Fruit fly (Drosophila melanogaster) whole organism, embryonic: Measurements from ENCODE around the gene glu.

ENCODE experiments used
- Abd-B ChIP-seq: fragments of 200-800 bp; sonication (Bioruptor generic); optimal IDR thresholded peaks from 2 replicates; lab custom pipeline; 2018; ENCODE audit warnings: missing biosample characterization, mild to moderate bottlenecking, missing genetic modification characterization, moderate library complexity
- Adf1 ChIP-seq: fragments of 200-800 bp; sonication (Bioruptor generic); IDR thresholded peaks from 2 replicates; pipeline ENCODE4 v1.3.6; 2022; ENCODE audit warnings: missing biosample characterization, missing genetic modification characterization
- CG10462 ChIP-seq: fragments of 200-800 bp; sonication (Bioruptor generic); optimal IDR thresholded peaks from 2 replicates; lab custom pipeline; 2016; ENCODE audit warnings: missing biosample characterization, missing genetic modification characterization
- CG10959 ChIP-seq: fragments of 200-800 bp; sonication (Bioruptor generic); IDR thresholded peaks from 2 replicates; pipeline ENCODE4 v1.3.6; 2022; ENCODE audit warnings: missing biosample characterization, missing genetic modification characterization
- CG11723 ChIP-seq: fragments of 200-800 bp; sonication (Bioruptor generic); optimal IDR thresholded peaks from 2 replicates; lab custom pipeline; 2017; ENCODE audit warnings: missing biosample characterization, mild to moderate bottlenecking, missing genetic modification characterization
- CG12236 ChIP-seq: fragments of 200-800 bp; sonication (Bioruptor generic); optimal IDR thresholded peaks from 2 replicates; lab custom pipeline; 2016; ENCODE audit warnings: missing biosample characterization, missing genetic modification characterization
- CG12659 ChIP-seq: fragments of 200-800 bp; sonication (Bioruptor generic); optimal IDR thresholded peaks from 3 replicates; lab custom pipeline; 2017; ENCODE audit warnings: mild to moderate bottlenecking, missing biosample characterization, missing genetic modification reagents, missing genetic modification characterization
- CG12942 ChIP-seq: fragments of 200-800 bp; sonication (Bioruptor generic); optimal IDR thresholded peaks from 3 replicates; lab custom pipeline; 2016; ENCODE audit warnings: missing biosample characterization, missing genetic modification characterization
- CG15269 ChIP-seq: fragments of 200-800 bp; sonication (Bioruptor generic); optimal IDR thresholded peaks from 2 replicates; lab custom pipeline; 2018; ENCODE audit warnings: missing biosample characterization, mild to moderate bottlenecking, missing genetic modification characterization, moderate library complexity
- CG17359 ChIP-seq: fragments of 200-800 bp; sonication (Bioruptor generic); optimal IDR thresholded peaks from 3 replicates; lab custom pipeline; 2018; ENCODE audit warnings: missing biosample characterization, mild to moderate bottlenecking, missing genetic modification characterization, moderate library complexity
- CG17361 ChIP-seq: fragments of 200-800 bp; sonication (Bioruptor generic); IDR thresholded peaks from 3 replicates; pipeline ENCODE4 v1.3.6; 2022; ENCODE audit warnings: missing biosample characterization, missing genetic modification characterization
- CG18764 ChIP-seq: fragments of 200-800 bp; sonication (Bioruptor generic); optimal IDR thresholded peaks from 3 replicates; lab custom pipeline; 2016; ENCODE audit warnings: missing biosample characterization, missing genetic modification characterization
- CG2116 ChIP-seq: fragments of 200-800 bp; sonication (Bioruptor generic); optimal IDR thresholded peaks from 3 replicates; lab custom pipeline; 2018; ENCODE audit warnings: missing biosample characterization, mild to moderate bottlenecking, missing genetic modification characterization
- CG2120 ChIP-seq: fragments of 200-800 bp; sonication (Bioruptor generic); optimal IDR thresholded peaks from 3 replicates; lab custom pipeline; 2016; ENCODE audit warnings: missing biosample characterization, missing genetic modification characterization
- CG2875 ChIP-seq: fragments of 200-800 bp; sonication (Bioruptor generic); optimal IDR thresholded peaks from 2 replicates; lab custom pipeline; 2017; ENCODE audit warnings: missing biosample characterization, mild to moderate bottlenecking, missing genetic modification characterization, missing genetic modification reagents
- CG4730 ChIP-seq: fragments of 200-800 bp; sonication (Bioruptor generic); IDR thresholded peaks from 2 replicates; pipeline ENCODE4 v1.3.6; 2022; ENCODE audit warnings: missing biosample characterization, missing genetic modification characterization
- CG7839 ChIP-seq: fragments of 200-800 bp; sonication (Bioruptor generic); optimal IDR thresholded peaks from 3 replicates; lab custom pipeline; 2018; ENCODE audit warnings: missing biosample characterization, mild to moderate bottlenecking, missing genetic modification characterization, moderate library complexity
- CG8359 ChIP-seq: fragments of 200-800 bp; sonication (Bioruptor generic); optimal IDR thresholded peaks from 2 replicates; lab custom pipeline; 2017; ENCODE audit warnings: missing biosample characterization, mild to moderate bottlenecking, missing genetic modification characterization, borderline replicate concordance
- CG9609 ChIP-seq: fragments of 200-800 bp; sonication (Bioruptor generic); optimal IDR thresholded peaks from 3 replicates; lab custom pipeline; 2016; ENCODE audit warnings: missing biosample characterization, missing genetic modification characterization
- Deaf1 ChIP-seq: fragments of 200-800 bp; optimal IDR thresholded peaks from 3 replicates; lab custom pipeline; 2019; ENCODE audit warnings: missing biosample characterization, mild to moderate bottlenecking, missing genetic modification characterization, moderate library complexity
- Dfd ChIP-seq, 2 experiments: fragments of >200 bp; optimal IDR thresholded peaks; 2 replicates each; lab custom pipeline; 2017; ENCODE audit warnings: missing biosample characterization in 2 of 2, missing genetic modification characterization in 2 of 2
- Dip3 ChIP-seq: fragments of 200-800 bp; sonication (Bioruptor generic); optimal IDR thresholded peaks from 3 replicates; lab custom pipeline; 2016; ENCODE audit warnings: missing biosample characterization, missing genetic modification characterization
- ERR ChIP-seq: fragments of 200-800 bp; sonication (Bioruptor generic); optimal IDR thresholded peaks from 2 replicates; lab custom pipeline; 2016; ENCODE audit warnings: missing biosample characterization, missing genetic modification characterization
- MBD-R2 ChIP-seq: fragments of 200-800 bp; sonication (Bioruptor generic); IDR thresholded peaks from 2 replicates; pipeline ENCODE4 v1.3.6; 2022; ENCODE audit warnings: missing biosample characterization, missing genetic modification characterization
- Med ChIP-seq: fragments of 200-800 bp; sonication (Bioruptor generic); peaks from one replicate; lab custom pipeline; 2016; ENCODE audit warnings: missing biosample characterization, missing genetic modification characterization, mild to moderate bottlenecking, inconsistent platforms, moderate library complexity
- Mes4 ChIP-seq: fragments of 200-800 bp; sonication (Bioruptor generic); optimal IDR thresholded peaks from 2 replicates; lab custom pipeline; 2016; ENCODE audit warnings: missing biosample characterization, missing genetic modification characterization
- NC2α ChIP-seq: fragments of 200-800 bp; sonication (Bioruptor generic); optimal IDR thresholded peaks from 2 replicates; lab custom pipeline; 2016; ENCODE audit warnings: missing biosample characterization, missing genetic modification characterization
- Taf1 ChIP-seq: fragments of 200-800 bp; sonication (Bioruptor generic); IDR thresholded peaks from 2 replicates; pipeline ENCODE4 v1.3.6; 2022; ENCODE audit warnings: missing biosample characterization, missing genetic modification characterization
- amos ChIP-seq: fragments of 200-800 bp; sonication (Bioruptor generic); IDR thresholded peaks from 2 replicates; pipeline ENCODE4 v1.3.6; 2022; ENCODE audit warnings: missing biosample characterization, missing genetic modification characterization; ENCODE audit not compliant: partially characterized antibody
- ato ChIP-seq: fragments of 200-800 bp; sonication (Bioruptor generic); IDR thresholded peaks from 2 replicates; pipeline ENCODE4 v1.3.6; 2022; ENCODE audit warnings: missing biosample characterization, missing genetic modification characterization; ENCODE audit not compliant: partially characterized antibody
- az2 ChIP-seq: fragments of 200-800 bp; sonication (Bioruptor generic); optimal IDR thresholded peaks from 3 replicates; lab custom pipeline; 2016; ENCODE audit warnings: missing biosample characterization, missing genetic modification characterization
- dati ChIP-seq: fragments of 200-800 bp; sonication (Bioruptor generic); IDR thresholded peaks from 2 replicates; pipeline ENCODE4 v1.3.6; 2022; ENCODE audit warnings: missing biosample characterization, missing genetic modification characterization
- dimm ChIP-seq: fragments of 200-800 bp; sonication (Bioruptor generic); IDR thresholded peaks from 2 replicates; pipeline ENCODE4 v1.3.6; 2022; ENCODE audit warnings: missing biosample characterization, missing genetic modification characterization
- dm ChIP-seq: fragments of 200-800 bp; sonication (Bioruptor generic); optimal IDR thresholded peaks from 3 replicates; lab custom pipeline; 2016; ENCODE audit warnings: missing biosample characterization, missing genetic modification characterization
- fd64A ChIP-seq: fragments of 200-800 bp; sonication (Bioruptor generic); optimal IDR thresholded peaks from 3 replicates; lab custom pipeline; 2018; ENCODE audit warnings: missing biosample characterization, mild to moderate bottlenecking, missing genetic modification characterization
- gcm ChIP-seq: fragments of 200-800 bp; sonication (Bioruptor generic); optimal IDR thresholded peaks from 2 replicates; lab custom pipeline; 2019; ENCODE audit warnings: missing biosample characterization, mild to moderate bottlenecking, missing genetic modification characterization, moderate library complexity
- gsb ChIP-seq: fragments of 200-800 bp; sonication (Bioruptor generic); IDR thresholded peaks from 2 replicates; pipeline ENCODE4 v1.3.6; 2022; ENCODE audit warnings: missing biosample characterization, missing genetic modification characterization
- hb ChIP-seq: fragments of 200-800 bp; sonication (Bioruptor generic); IDR thresholded peaks from 3 replicates; pipeline ENCODE4 v1.3.6; 2022; ENCODE audit warnings: missing biosample characterization, missing genetic modification characterization; ENCODE audit not compliant: partially characterized antibody
- klu ChIP-seq: fragments of 200-800 bp; sonication (Bioruptor generic); IDR thresholded peaks from 2 replicates; pipeline ENCODE4 v1.3.6; 2022; ENCODE audit warnings: missing biosample characterization, missing genetic modification characterization
- lbe ChIP-seq: fragments of 200-800 bp; sonication (Bioruptor generic); optimal IDR thresholded peaks from 2 replicates; lab custom pipeline; 2016; ENCODE audit warnings: missing biosample characterization, mild to moderate bottlenecking, missing genetic modification characterization
- nom ChIP-seq: fragments of 200-800 bp; sonication (Bioruptor generic); optimal IDR thresholded peaks from 2 replicates; lab custom pipeline; 2017; ENCODE audit warnings: missing biosample characterization, missing genetic modification characterization, mild to moderate bottlenecking, moderate library complexity, missing genetic modification reagents
- pb ChIP-seq: fragments of 200-800 bp; sonication (Bioruptor generic); optimal IDR thresholded peaks from 3 replicates; lab custom pipeline; 2016; ENCODE audit warnings: missing biosample characterization, missing genetic modification characterization
- row ChIP-seq: fragments of 200-800 bp; sonication (Bioruptor generic); IDR thresholded peaks from 3 replicates; pipeline ENCODE4 v1.3.6; 2022; ENCODE audit warnings: missing biosample characterization, missing genetic modification characterization
- scrt ChIP-seq: fragments of 200-800 bp; sonication (Bioruptor generic); optimal IDR thresholded peaks from 2 replicates; lab custom pipeline; 2018; ENCODE audit warnings: missing biosample characterization, mild to moderate bottlenecking, missing genetic modification characterization, moderate library complexity
- sens ChIP-seq: fragments of 200-800 bp; sonication (Bioruptor generic); peaks from one replicate; lab custom pipeline; 2016; ENCODE audit warnings: missing biosample characterization, missing genetic modification characterization
- sima ChIP-seq: fragments of 200-800 bp; sonication (Bioruptor generic); optimal IDR thresholded peaks from 2 replicates; lab custom pipeline; 2016; ENCODE audit warnings: missing biosample characterization, missing genetic modification characterization
- sug ChIP-seq: fragments of 200-800 bp; optimal IDR thresholded peaks from 2 replicates; lab custom pipeline; 2019; ENCODE audit warnings: missing biosample characterization, mild to moderate bottlenecking, missing genetic modification characterization, moderate library complexity
- tna ChIP-seq: fragments of 200-800 bp; sonication (Bioruptor generic); IDR thresholded peaks from 2 replicates; pipeline ENCODE4 v1.3.6; 2022; ENCODE audit warnings: missing biosample characterization, missing genetic modification characterization; ENCODE audit not compliant: partially characterized antibody
- unc-4 ChIP-seq: fragments of 200-800 bp; sonication (Bioruptor generic); IDR thresholded peaks from 2 replicates; pipeline ENCODE4 v1.3.6; 2022; ENCODE audit warnings: missing biosample characterization, missing genetic modification characterization; ENCODE audit not compliant: partially characterized antibody
- wor ChIP-seq: fragments of 200-800 bp; sonication (Bioruptor generic); IDR thresholded peaks from 2 replicates; pipeline ENCODE4 v1.3.6; 2022; ENCODE audit warnings: missing biosample characterization, missing genetic modification characterization
- z ChIP-seq: fragments of 200-800 bp; sonication (Bioruptor generic); IDR thresholded peaks from 3 replicates; pipeline ENCODE4 v1.3.6; 2022; ENCODE audit warnings: missing biosample characterization, missing genetic modification characterization

Gene glu

dm6 chr2L:16727578-16728023 is 10.6 kb downstream of the glu start, which contains the start of gene VhaSFD (continued):
- TF ChIP-seq CG7839 = no peak
- TF ChIP-seq MBD-R2 (GFP tag; lab: Robert Waterston, UW) = peak; percentile 62
- TF ChIP-seq Abd-B (GFP tag; lab: Kevin White, UChicago) = no peak
- peak; percentile 42; the same call in 1 of the 3 replicates for TF ChIP-seq row (GFP tag; lab: Robert Waterston, UW)
- no peak for TF ChIP-seq wor (GFP tag; lab: Robert Waterston, UW)
- TF ChIP-seq CG12942 (GFP tag; lab: Kevin White, UChicago) = no peak
- TF ChIP-seq dm (GFP tag; lab: Kevin White, UChicago) = no peak
- peak; percentile 16 for TF ChIP-seq CG17359 (tag; lab: Kevin White, UChicago)
- TF ChIP-seq CG12236 (GFP tag; lab: Kevin White, UChicago) = no peak
- no peak for TF ChIP-seq gcm (GFP tag; lab: Kevin White, UChicago)
- no peak for TF ChIP-seq Taf1 (GFP tag; lab: Robert Waterston, UW)
- TF ChIP-seq NC2α (GFP tag; lab: Kevin White, UChicago) = no peak
- TF ChIP-seq scrt = no peak
- TF ChIP-seq lbe = peak; percentile 61
- TF ChIP-seq dati (GFP tag; lab: Robert Waterston, UW) = no peak
- no peak for TF ChIP-seq gsb (GFP tag; lab: Robert Waterston, UW)
- TF ChIP-seq nom (GFP tag; lab: Kevin White, UChicago) = peak; percentile 56
- peak; percentile 47; the same call in 1 of the 2 replicates for TF ChIP-seq ato (GFP tag; lab: Robert Waterston, UW)
- TF ChIP-seq tna = peak; percentile 32; the same call in 1 of the 2 replicates
- TF ChIP-seq fd64A (GFP tag; lab: Kevin White, UChicago) = no peak
- TF ChIP-seq Deaf1 (tag; lab: Kevin White, UChicago) = no peak
- TF ChIP-seq CG2875 (GFP tag; lab: Kevin White, UChicago) = no peak
- TF ChIP-seq amos (GFP tag; lab: Robert Waterston, UW) = peak; percentile 69; the same call in 1 of the 2 replicates
- TF ChIP-seq dimm (GFP tag; lab: Robert Waterston, UW) = no peak
- TF ChIP-seq klu = no peak
- TF ChIP-seq CG2116 (GFP tag; lab: Kevin White, UChicago) = peak; percentile 88
- TF ChIP-seq CG9609 (GFP tag; lab: Kevin White, UChicago) = no peak
- TF ChIP-seq z (GFP tag; lab: Robert Waterston, UW) = no peak
- TF ChIP-seq unc-4 (GFP tag; lab: Robert Waterston, UW) = peak; percentile 75
- no peak for TF ChIP-seq CG10462 (GFP tag; lab: Kevin White, UChicago)
- TF ChIP-seq Med = peak; percentile 76
- TF ChIP-seq Mes4 (GFP tag; lab: Kevin White, UChicago) = no peak
- peak; percentile 62 for TF ChIP-seq sug (tag; lab: Kevin White, UChicago)
- no peak for TF ChIP-seq sima (GFP tag; lab: Kevin White, UChicago)
- peak; percentile 74 for TF ChIP-seq sens (GFP tag; lab: Kevin White, UChicago)
- TF ChIP-seq hb (GFP tag; lab: Robert Waterston, UW) = peak; percentile 50; the same call in 1 of the 3 replicates
- peak; percentile 63 for TF ChIP-seq CG12659 (GFP tag; lab: Kevin White, UChicago)
- TF ChIP-seq az2 (GFP tag; lab: Kevin White, UChicago) = no peak
- no peak for TF ChIP-seq CG4730 (GFP tag; lab: Robert Waterston, UW)
- peak; percentile 19 for TF ChIP-seq CG2120 (GFP tag; lab: Kevin White, UChicago)
- TF ChIP-seq Dip3 (GFP tag; lab: Kevin White, UChicago) = peak; percentile 6
- 0 out of 3 replicates have a peak, but pooled peaks have one; percentile 25 for TF ChIP-seq CG17361 (GFP tag; lab: Robert Waterston, UW)
- no peak for TF ChIP-seq CG10959 (GFP tag; lab: Robert Waterston, UW)
- no peak for TF ChIP-seq CG15269 (tag; lab: Kevin White, UChicago)
- no peak for TF ChIP-seq CG18764 (GFP tag; lab: Kevin White, UChicago)
- TF ChIP-seq ERR = no peak
- TF ChIP-seq CG11723 (GFP tag; lab: Kevin White, UChicago) = no peak
- no peak for TF ChIP-seq pb (GFP tag; lab: Kevin White, UChicago)
- TF ChIP-seq CG8359 (GFP tag; lab: Kevin White, UChicago) = no peak
- no peak; the same call in 1 of the 2 replicates for TF ChIP-seq Adf1 (GFP tag; lab: Robert Waterston, UW)
- TF ChIP-seq Dfd (GFP tag; optimal IDR thresholded peaks at IDR 0.05; lab: Kevin White, UChicago) = no peak
